Worm (Caenorhabditis elegans): ENCODE data around the gene fox-1.

The fox-1 gene

DNA sequence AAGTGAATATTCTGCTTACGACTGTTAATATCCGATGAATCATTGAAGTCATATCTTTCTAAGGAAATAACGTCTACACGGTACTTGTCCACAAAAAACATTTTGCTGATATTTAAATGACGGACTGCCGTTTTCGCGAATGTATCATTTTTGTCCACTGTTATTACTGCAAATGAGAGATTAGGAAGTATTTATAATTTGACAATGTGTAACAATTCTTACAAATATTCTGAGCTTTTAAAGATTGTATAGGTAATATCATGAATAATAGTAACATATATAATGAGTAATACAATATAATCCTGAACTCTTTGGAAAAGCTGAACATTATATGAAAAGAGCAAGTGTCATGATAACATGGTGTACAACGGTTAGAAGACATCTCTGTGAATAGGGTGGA, 39.9 kb downstream of the fox-1 start, which contains the start of gene glr-7:
glr-7 (minus strand) TSS at position 101 of the 400 bp plus-strand sequence.
- no peak for TF ChIP-seq pqm-1 (tag; optimal IDR thresholded peaks at IDR 0.05)

DNA sequence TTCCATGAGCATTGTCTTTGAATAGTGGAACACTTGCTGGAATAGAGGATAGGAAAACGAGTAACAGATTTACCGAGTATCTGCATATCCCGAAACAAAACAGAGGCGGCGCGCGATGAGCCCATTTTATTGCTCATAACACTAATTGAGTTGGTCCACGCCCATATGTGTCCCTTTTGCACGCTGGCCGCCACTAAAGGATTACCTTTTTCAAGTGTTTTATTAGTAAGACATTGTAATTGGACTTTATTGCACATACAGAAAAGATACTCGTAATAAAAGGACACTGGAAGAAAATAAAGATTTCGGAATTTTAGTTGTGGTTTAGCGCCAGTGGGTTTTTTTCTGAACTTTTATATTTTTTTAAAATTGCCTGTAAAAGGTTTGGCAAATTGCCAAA, 46.4 kb downstream of the fox-1 start, which contains the start of gene hlh-15:
hlh-15 (minus strand) TSS at position 101 of the 400 bp plus-strand sequence.
- no peak for TF ChIP-seq skn-1 (tag; optimal IDR thresholded peaks at IDR 0.05)
- TF ChIP-seq nhr-12 (tag; optimal IDR thresholded peaks at IDR 0.05), result no peak
- no peak for TF ChIP-seq mep-1 (tag; optimal IDR thresholded peaks at IDR 0.05)
- no peak for TF ChIP-seq elt-3 (tag; optimal IDR thresholded peaks at IDR 0.05)
- no peak for TF ChIP-seq efl-1 (optimal IDR thresholded peaks at IDR 0.05)
- TF ChIP-seq efl-1 (GFP tag; optimal IDR thresholded peaks at IDR 0.05 in 1 of 2), result no peak
- TF ChIP-seq nhr-84 (tag; optimal IDR thresholded peaks at IDR 0.05), result no peak
- no peak for TF ChIP-seq ztf-11 (tag; optimal IDR thresholded peaks at IDR 0.05)
- no peak for TF ChIP-seq grh-1 (GFP tag; IDR thresholded peaks at IDR 0.05)
- no peak for TF ChIP-seq nhr-20 (tag; optimal IDR thresholded peaks at IDR 0.05)
- TF ChIP-seq sox-4 (tag; optimal IDR thresholded peaks at IDR 0.05), result no peak

DNA sequence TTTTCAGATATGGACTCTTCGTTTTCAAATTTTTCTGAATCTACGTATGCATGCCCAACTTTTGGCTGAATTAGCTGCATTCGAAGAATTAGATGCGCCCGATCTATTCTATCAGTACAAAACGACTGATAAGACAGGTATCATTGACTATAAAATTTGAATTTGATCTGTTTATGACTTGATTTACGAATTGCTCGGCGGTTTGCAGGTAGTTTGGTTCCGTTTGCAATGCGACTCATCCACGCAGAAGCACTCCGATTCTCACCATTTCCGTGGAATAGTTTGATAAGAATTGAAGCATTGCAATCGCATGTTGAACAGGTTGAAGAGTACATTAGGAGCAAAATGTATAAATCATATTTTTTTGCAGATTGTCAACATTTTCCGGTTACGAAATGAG, 48.7 kb downstream of the fox-1 start:
- TF ChIP-seq jun-1 (tag; optimal IDR thresholded peaks at IDR 0.05) (no peak), elt-2 (tag; optimal IDR thresholded peaks at IDR 0.05) (peak; percentile 27)

DNA sequence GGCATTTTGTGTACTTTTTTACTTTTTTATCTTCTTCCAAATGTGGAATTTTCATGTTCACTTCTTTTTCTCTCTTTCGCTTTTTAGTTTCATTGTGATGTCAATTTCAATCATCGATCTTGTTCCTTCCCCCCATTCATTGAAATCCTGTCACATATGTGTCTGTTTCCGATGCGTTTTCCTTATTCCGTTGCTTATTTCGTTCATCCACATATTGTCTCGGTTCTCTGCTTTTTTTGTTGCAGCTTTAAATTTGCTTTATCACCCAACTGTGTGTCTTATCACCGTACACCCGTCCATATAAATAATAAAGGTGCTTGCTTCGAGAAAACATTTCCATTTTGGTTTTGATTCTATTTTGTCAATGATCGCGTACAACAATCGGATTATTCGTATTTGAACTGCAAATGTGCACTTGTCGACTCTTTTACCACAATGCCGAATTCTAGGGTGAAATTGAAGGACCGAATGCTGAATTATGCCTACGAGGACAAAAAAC, 50.4 kb downstream of the fox-1 start, which contains the start of the genes C43H6.12 and trpp-12:
C43H6.12 (plus strand) TSS at position 365 of the 499 bp plus-strand sequence.
trpp-12 (plus strand) TSS at position 449 of the 499 bp plus-strand sequence.
- TF ChIP-seq hlh-4 (tag; optimal IDR thresholded peaks at IDR 0.05) (no peak), hpl-2 (GFP tag; optimal IDR thresholded peaks at IDR 0.05) (no peak), nhr-76 (tag; optimal IDR thresholded peaks at IDR 0.05) (no peak), nhr-85 (tag) (no peak), lin-35 (GFP tag; optimal IDR thresholded peaks at IDR 0.05) (no peak), lsy-2 (tag; optimal IDR thresholded peaks at IDR 0.05) (no peak), ces-1 (GFP tag; optimal IDR thresholded peaks at IDR 0.05) (no peak), lir-3 (tag; optimal IDR thresholded peaks at IDR 0.05; ENCODE audit: poor library complexity) (no peak), pax-3 (tag; optimal IDR thresholded peaks at IDR 0.05) (no peak), sup-37 (GFP tag; optimal IDR thresholded peaks at IDR 0.05) (no peak), ets-5 (GFP tag; IDR thresholded peaks at IDR 0.05) (no peak), efl-1 (optimal IDR thresholded peaks at IDR 0.05) (no peak), efl-1 (GFP tag; optimal IDR thresholded peaks at IDR 0.05 in 1 of 2) (no peak), nhr-28 (tag; optimal IDR thresholded peaks at IDR 0.05) (no peak), snpc-4 (tag; optimal IDR thresholded peaks at IDR 0.05) (no peak), nhr-84 (tag; optimal IDR thresholded peaks at IDR 0.05) (no peak), nhr-90 (tag; optimal IDR thresholded peaks at IDR 0.05; ENCODE audit: poor library complexity) (no peak), ceh-82 (tag; optimal IDR thresholded peaks at IDR 0.05) (no peak), sptf-1 (tag; optimal IDR thresholded peaks at IDR 0.05) (no peak)

DNA sequence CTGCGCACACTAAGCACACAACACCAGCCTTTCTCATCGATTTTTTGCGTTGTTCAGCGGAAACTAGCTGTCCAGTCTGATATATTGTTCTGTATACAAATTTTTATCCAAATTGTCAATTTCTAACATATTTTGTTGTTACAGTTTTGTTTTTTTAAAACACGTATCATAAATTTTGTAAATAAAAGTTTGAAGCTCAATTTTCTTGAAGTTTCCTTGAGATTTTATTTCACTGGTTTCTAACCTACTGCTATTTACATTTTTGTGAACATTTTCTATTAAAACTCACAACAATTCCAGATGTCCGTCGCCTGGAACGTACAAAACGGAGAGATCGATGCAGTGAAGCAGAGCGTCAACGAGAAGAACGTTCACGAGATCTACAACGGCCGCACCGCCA, 52.5 kb downstream of the fox-1 start, which contains the start of gene mtpn-1:
mtpn-1 (plus strand) TSS at position 301 of the 400 bp plus-strand sequence.
- TF ChIP-seq nhr-85 (tag) (peak; percentile 56), aly-2 (tag; optimal IDR thresholded peaks at IDR 0.05) (no peak)

DNA sequence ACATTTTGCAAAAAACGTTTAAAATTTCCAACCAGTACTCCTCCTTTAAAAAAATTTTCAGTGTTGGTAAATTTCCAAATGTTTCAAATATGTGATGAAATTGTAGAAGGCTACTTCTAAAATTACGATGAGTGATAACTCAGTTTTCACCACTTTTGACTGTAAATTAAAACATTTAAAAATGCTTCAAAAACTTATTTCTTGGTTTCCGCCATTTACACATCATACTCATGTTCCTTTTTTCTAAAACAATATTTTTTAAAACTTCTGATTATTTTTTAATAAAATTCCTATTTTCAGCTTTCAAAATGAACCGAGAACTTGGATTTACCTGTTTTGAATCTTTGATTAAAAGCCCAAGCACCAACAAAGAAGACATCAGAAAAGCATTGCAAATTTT, 56.0 kb downstream of the fox-1 start, which contains the start of gene C43H6.4:
C43H6.4 (plus strand) TSS at position 301 of the 400 bp plus-strand sequence.
- TF ChIP-seq C16A3.4 (tag; optimal IDR thresholded peaks at IDR 0.05) (no peak), skn-1 (tag; optimal IDR thresholded peaks at IDR 0.05) (no peak), ceh-63 (GFP tag; optimal IDR thresholded peaks at IDR 0.05) (no peak)

Data from whole organism, L1 larva.